Worm (Caenorhabditis elegans): ENCODE measurements around the gene F58F12.3.

Gene F58F12.3

DNA sequence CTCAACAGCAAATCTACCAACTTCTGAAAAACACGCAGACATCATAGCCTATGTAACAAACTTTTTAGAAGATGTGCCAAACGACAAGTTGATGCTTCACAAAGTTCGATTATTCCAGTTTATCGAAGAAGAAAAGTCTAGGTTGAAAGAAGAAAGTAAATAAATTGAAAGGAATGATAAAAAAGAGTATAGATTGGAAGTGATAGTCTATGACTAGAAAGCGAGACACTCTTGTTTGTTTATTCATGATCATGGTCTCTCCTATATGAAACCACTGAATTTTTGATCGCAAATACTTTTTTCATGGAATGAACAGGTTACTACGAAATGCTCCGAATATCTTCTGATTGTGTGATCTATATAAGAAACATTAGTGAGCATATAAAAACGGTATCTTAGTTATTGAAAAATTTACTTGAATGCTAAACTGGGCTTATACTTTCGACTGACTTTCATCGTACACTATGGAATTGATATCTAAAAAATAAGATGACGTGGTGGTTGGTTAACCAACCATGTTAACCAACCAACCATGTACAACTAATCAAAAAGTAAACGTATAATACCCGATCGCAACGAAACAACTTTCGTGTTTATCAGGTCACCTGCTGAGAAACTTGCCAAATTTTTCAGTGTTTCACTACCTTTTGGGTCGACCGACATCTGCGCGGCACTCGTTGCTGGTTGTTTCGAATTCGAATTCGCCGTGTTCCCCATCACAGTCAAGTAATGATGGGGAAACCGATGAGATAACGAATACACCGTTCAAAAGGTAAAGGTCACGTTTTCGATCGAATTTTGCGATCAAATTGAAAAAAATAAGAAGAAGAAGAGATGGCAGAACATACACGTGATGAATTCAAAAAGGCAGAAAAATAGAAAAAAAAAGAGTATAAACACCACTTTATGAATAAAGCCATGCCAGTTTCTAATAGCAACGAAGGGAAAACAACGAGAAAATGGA lies 45.6 kb downstream of the F58F12.3 start, which contains the start of gene C32D5.8 (continued):
- no peak for TF ChIP-seq ceh-28 (tag; optimal IDR thresholded peaks at IDR 0.05)
- TF ChIP-seq dmd-9 (GFP tag; IDR thresholded peaks at IDR 0.05): no peak
- no peak for TF ChIP-seq dpl-1 (GFP tag; optimal IDR thresholded peaks at IDR 0.05)
- TF ChIP-seq nhr-48 (tag; optimal IDR thresholded peaks at IDR 0.05): no peak
- TF ChIP-seq attf-4 (tag; optimal IDR thresholded peaks at IDR 0.05): no peak

DNA sequence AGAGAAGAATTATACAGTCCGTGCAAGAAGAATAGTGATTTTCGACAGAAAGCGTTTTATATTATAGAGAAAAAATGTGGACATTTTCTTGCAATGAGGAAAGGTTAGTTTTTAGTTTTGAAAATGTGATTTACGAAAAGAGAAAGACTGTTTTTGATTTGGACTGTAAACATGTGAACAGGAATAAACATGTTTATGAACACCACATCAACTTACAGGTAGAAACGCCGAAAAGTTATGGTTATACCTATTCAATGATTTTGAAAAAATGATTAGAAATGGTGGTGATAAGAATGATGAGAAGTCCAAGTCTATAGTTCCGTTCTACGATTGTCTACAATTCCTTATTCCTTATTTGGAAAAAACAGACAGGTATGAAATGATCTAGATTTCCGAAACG lies 46.6 kb downstream of the F58F12.3 start:
- TF ChIP-seq set-16 (GFP tag; IDR thresholded peaks at IDR 0.05) (no peak), daf-16 (GFP tag; optimal IDR thresholded peaks at IDR 0.05) (no peak), daf-16 (tag; optimal IDR thresholded peaks at IDR 0.05) (peak; percentile 98)

DNA sequence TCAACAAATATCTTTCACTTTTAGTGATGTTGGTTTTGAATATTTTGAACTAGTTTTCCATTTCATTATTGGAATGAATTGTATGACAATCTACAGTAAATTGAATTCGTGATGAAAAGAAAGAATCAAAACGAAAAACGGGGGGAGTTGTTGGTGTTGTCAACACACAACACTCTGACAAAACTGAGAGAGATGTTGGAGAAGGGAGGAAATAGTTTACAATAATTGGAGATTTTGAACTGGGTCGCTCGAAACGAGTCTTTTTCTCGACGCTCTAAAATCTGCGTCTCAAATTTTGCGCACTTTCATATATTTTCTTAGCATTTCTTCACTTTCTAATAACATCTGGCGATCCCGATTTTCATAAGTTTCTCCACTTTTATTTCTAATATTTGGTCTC lies 47.2 kb downstream of the F58F12.3 start, which contains the start of gene txt-18:
TSS of gene txt-18 (plus strand) at position 180 of the 400 bp plus-strand sequence.
- TF ChIP-seq lir-3 (tag; optimal IDR thresholded peaks at IDR 0.05) (no peak), lsy-2 (tag; optimal IDR thresholded peaks at IDR 0.05) (peak in 1 of 2 experiments; percentile 35), hlh-11 (tag; optimal IDR thresholded peaks at IDR 0.05) (peak; percentile 5), unc-62 (GFP tag; optimal IDR thresholded peaks at IDR 0.05 in 1 of 2) (peak in 1 of 2 experiments; percentile 77), unc-62 (tag; optimal IDR thresholded peaks at IDR 0.05) (no peak), aha-1 (tag) (peak; percentile 96), nhr-11 (tag; optimal IDR thresholded peaks at IDR 0.05) (peak; percentile 18), mxl-3 (GFP tag; optimal IDR thresholded peaks at IDR 0.05) (no peak), nhr-28 (tag; optimal IDR thresholded peaks at IDR 0.05) (peak; percentile 32)

DNA sequence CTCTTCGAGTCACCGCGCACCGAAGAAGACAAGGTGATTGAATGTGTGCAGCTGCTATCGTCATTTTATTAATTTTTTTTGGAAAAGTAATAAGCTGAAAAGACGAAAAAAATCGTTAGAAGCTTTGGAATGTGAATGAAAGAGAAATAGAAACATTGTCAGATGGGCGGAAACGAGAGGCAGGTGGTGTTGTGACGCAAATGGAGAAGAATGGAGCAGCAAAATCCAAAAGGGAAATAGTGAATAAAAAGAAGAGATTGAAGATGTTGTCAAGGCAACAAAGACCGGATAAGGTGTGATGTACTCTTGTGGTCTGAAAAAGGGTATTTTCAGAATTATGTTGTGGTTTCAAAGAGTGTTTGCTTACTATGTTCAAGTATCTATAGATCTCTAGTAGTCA lies 48.6 kb downstream of the F58F12.3 start:
- TF ChIP-seq unc-62 (GFP tag; optimal IDR thresholded peaks at IDR 0.05 in 1 of 2): peak in 1 of 2 experiments; percentile 23
- no peak for TF ChIP-seq unc-62 (tag; optimal IDR thresholded peaks at IDR 0.05)
- TF ChIP-seq aha-1 (tag): peak; percentile 75
- TF ChIP-seq lin-13 (GFP tag; optimal IDR thresholded peaks at IDR 0.05): no peak

DNA sequence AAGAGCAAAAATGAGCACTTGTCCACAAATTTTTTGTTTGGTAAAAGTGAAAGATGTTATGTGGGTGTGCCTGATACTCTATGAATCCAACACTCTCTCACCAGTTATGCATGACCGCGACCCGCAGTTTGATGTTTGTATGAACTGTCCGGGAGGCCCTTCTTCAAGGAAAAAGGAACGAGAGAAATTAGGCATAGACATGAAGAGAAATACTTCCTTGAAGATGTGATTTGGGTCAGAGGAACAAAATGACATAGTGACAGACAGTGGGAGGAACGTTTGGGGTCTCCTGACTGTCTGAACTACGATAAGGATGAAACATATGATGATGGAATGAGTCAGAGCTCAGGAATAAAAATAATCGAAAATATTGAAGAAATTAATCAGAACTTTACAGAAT lies 50.0 kb downstream of the F58F12.3 start:
- TF ChIP-seq hlh-30 (tag; optimal IDR thresholded peaks at IDR 0.05; ENCODE audit: insufficient read depth) (peak; percentile 63), F37D6.2 (tag; optimal IDR thresholded peaks at IDR 0.05) (no peak), lin-13 (GFP tag; optimal IDR thresholded peaks at IDR 0.05) (no peak), cey-2 (tag; optimal IDR thresholded peaks at IDR 0.05; ENCODE audit: borderline replicate concordance, insufficient read depth) (no peak), aly-2 (tag; optimal IDR thresholded peaks at IDR 0.05) (no peak), duxl-1 (tag; optimal IDR thresholded peaks at IDR 0.05; ENCODE audit: poor library complexity) (no peak), lin-1 (GFP tag; IDR thresholded peaks at IDR 0.05) (no peak), nhr-42 (GFP tag; IDR thresholded peaks at IDR 0.05) (no peak), nhr-25 (tag; optimal IDR thresholded peaks at IDR 0.05; ENCODE audit: borderline replicate concordance, insufficient read depth) (no peak), mxl-2 (GFP tag; conservative IDR thresholded peaks at IDR 0.05) (no peak), zfp-3 (GFP tag; conservative IDR thresholded peaks at IDR 0.05) (no peak), nhr-102 (tag; optimal IDR thresholded peaks at IDR 0.05) (no peak), T20F7.1 (GFP tag; optimal IDR thresholded peaks at IDR 0.05) (no peak), mdl-1 (tag; optimal IDR thresholded peaks at IDR 0.05) (no peak), zip-11 (GFP tag; IDR thresholded peaks at IDR 0.05) (no peak), hlh-11 (tag; optimal IDR thresholded peaks at IDR 0.05) (peak; percentile 19), ztf-11 (tag; optimal IDR thresholded peaks at IDR 0.05) (no peak), aha-1 (tag) (peak; percentile 96), ZK337.2 (GFP tag; IDR thresholded peaks at IDR 0.05) (no peak), daf-16 (GFP tag; optimal IDR thresholded peaks at IDR 0.05) (no peak), daf-16 (tag; optimal IDR thresholded peaks at IDR 0.05) (no peak), nhr-76 (tag; optimal IDR thresholded peaks at IDR 0.05) (no peak), ceh-82 (tag; optimal IDR thresholded peaks at IDR 0.05) (no peak), saeg-2 (GFP tag; IDR thresholded peaks at IDR 0.05) (no peak), daf-19 (GFP tag; conservative IDR thresholded peaks at IDR 0.05) (no peak), hmg-1.1 (GFP tag; IDR thresholded peaks at IDR 0.05) (no peak), ceh-32 (tag; optimal IDR thresholded peaks at IDR 0.05; ENCODE audit: poor library complexity) (no peak)
